Worm (Caenorhabditis elegans) whole organism, young adult: Measurements from ENCODE around the gene fbxc-34.

ENCODE experiments used
- F39B2.1 ChIP-seq: fragments of 200-800 bp; sonication (Bioruptor generic); IDR thresholded peaks from 2 replicates; pipeline ENCODE4 v1.3.6; 2022; ENCODE audit warnings: missing genetic modification reagents, missing genetic modification characterization, missing compliant biosample characterization
- F57A8.1 ChIP-seq: fragments of 200-800 bp; sonication (Bioruptor generic); optimal IDR thresholded peaks from 2 replicates; lab custom pipeline; 2018; ENCODE audit warnings: mild to moderate bottlenecking, missing genetic modification characterization, moderate library complexity, missing compliant biosample characterization
- attf-3 ChIP-seq: fragments of 200-800 bp; sonication (Bioruptor generic); conservative IDR thresholded peaks from 2 replicates; pipeline ENCODE4 v1.3.6; 2022; ENCODE audit warnings: missing genetic modification reagents, missing genetic modification characterization, missing compliant biosample characterization
- bed-1 ChIP-seq: fragments of 200-800 bp; sonication (Bioruptor generic); IDR thresholded peaks from 2 replicates; pipeline ENCODE4 v1.3.6; 2022; ENCODE audit warnings: missing genetic modification reagents, missing genetic modification characterization, missing compliant biosample characterization
- ceh-79 ChIP-seq: sonication (generic microtip); optimal IDR thresholded peaks from 2 replicates; lab custom pipeline; 2017; ENCODE audit warnings: mild to moderate bottlenecking, missing genetic modification characterization, missing compliant biosample characterization
- lin-35 ChIP-seq, 3 experiments: fragments of 150-350 bp in 2 of 3; sonication (generic microtip) in 1 of 3; optimal IDR thresholded peaks; 2 replicates each; lab custom pipeline; 2014 to 2018; ENCODE audit warnings: missing biosample characterization in 3 of 3, missing genetic modification characterization in 3 of 3, missing genetic modification reagents in 3 of 3
- nfya-2 ChIP-seq: fragments of 200-800 bp; sonication (Bioruptor generic); IDR thresholded peaks from 2 replicates; pipeline ENCODE4 v1.3.6; 2022; ENCODE audit warnings: missing genetic modification reagents, missing genetic modification characterization, missing compliant biosample characterization
- pha-4 ChIP-seq: fragments of 150-350 bp; sonication (generic microtip); optimal IDR thresholded peaks from 2 replicates; lab custom pipeline; 2014; ENCODE audit warnings: missing biosample characterization, missing genetic modification reagents, missing genetic modification characterization
- unc-62 ChIP-seq: fragments of 150-350 bp; optimal IDR thresholded peaks from 2 replicates; lab custom pipeline; 2014; ENCODE audit warnings: missing biosample characterization, missing genetic modification reagents, missing genetic modification characterization

DNA sequence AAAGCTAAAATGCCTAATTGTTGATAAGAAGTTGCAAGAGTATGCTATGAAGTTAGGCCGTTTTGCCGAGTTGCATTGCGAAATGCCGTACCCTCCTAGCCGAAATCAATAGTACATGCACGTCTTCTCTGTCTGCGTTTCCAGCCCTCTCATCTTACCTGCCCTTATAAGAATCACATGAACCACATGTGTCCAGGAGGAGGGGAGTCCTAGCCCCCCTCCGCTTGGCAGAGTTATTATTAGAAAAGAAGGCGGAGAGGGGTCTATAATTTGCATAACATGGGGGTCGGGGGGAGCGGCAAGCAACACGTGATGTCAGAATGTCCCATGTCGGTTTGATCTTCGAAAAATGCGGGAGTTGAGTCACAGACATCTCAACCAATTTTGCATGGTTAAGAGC is 22.1 kb downstream of the fbxc-34 start:
- no peak for TF ChIP-seq pha-4 (tag; lab: Kevin White, UChicago)
- no peak for TF ChIP-seq attf-3
- TF ChIP-seq nfya-2 (GFP tag; lab: Robert Waterston, UW), result no peak
- TF ChIP-seq lin-35 (GFP tag; optimal IDR thresholded peaks at IDR 0.05; lab: Kevin White, UChicago), result no peak
- no peak for TF ChIP-seq F57A8.1 (GFP tag; lab: Kevin White, UChicago)
- no peak for TF ChIP-seq unc-62 (GFP tag; lab: Kevin White, UChicago)
- no peak for TF ChIP-seq F39B2.1 (GFP tag; lab: Robert Waterston, UW)
- TF ChIP-seq ceh-79 (tag; lab: Kevin White, UChicago), result no peak
- TF ChIP-seq bed-1 (GFP tag; lab: Robert Waterston, UW), result no peak
